Worm (Caenorhabditis elegans) whole organism, mixed stage, embryonic: ENCODE measurements around the gene ubc-9.
A peak's percentile ranks its signal among the peaks of the same experiment; 100 is the strongest.

Source experiments
- bed-3 ChIP-seq: fragments of 200-800 bp; sonication (Bioruptor generic); optimal IDR thresholded peaks from 3 replicates; lab custom pipeline; 2018; ENCODE audit warnings: mild to moderate bottlenecking, missing genetic modification characterization, moderate library complexity, missing compliant biosample characterization
- blmp-1 ChIP-seq: fragments of 150-350 bp; optimal IDR thresholded peaks from 2 replicates; lab custom pipeline; 2014; ENCODE audit warnings: missing biosample characterization, missing genetic modification characterization
- elt-3 ChIP-seq: fragments of 150-350 bp; optimal IDR thresholded peaks from 2 replicates; lab custom pipeline; 2014; ENCODE audit warnings: missing biosample characterization, missing genetic modification characterization
- ham-2 ChIP-seq: fragments of 200-800 bp; sonication (Bioruptor generic); optimal IDR thresholded peaks from 2 replicates; lab custom pipeline; 2018; ENCODE audit warnings: mild to moderate bottlenecking, missing genetic modification characterization, missing compliant biosample characterization
- hlh-1 ChIP-seq: fragments of 150-350 bp; optimal IDR thresholded peaks from 2 replicates; lab custom pipeline; 2014; ENCODE audit warnings: missing biosample characterization, missing genetic modification reagents, missing genetic modification characterization
- lin-13 ChIP-seq: fragments of 150-350 bp; optimal IDR thresholded peaks from 2 replicates; lab custom pipeline; 2014; ENCODE audit warnings: missing biosample characterization, missing genetic modification characterization
- lin-32 ChIP-seq: fragments of 200-800 bp; sonication (Bioruptor generic); optimal IDR thresholded peaks from 2 replicates; lab custom pipeline; 2018; ENCODE audit warnings: mild to moderate bottlenecking, missing genetic modification characterization, missing compliant biosample characterization
- mep-1 ChIP-seq: fragments of 150-350 bp; optimal IDR thresholded peaks from 2 replicates; lab custom pipeline; 2017; ENCODE audit warnings: missing biosample characterization, missing genetic modification reagents, missing genetic modification characterization, inconsistent platforms
- mls-2 ChIP-seq: sonication (generic microtip); optimal IDR thresholded peaks from 2 replicates; lab custom pipeline; 2016; ENCODE audit warnings: mild to moderate bottlenecking, missing genetic modification characterization, moderate library complexity, missing compliant biosample characterization
- nhr-12 ChIP-seq: fragments of 150-350 bp; optimal IDR thresholded peaks from 2 replicates; lab custom pipeline; 2014; ENCODE audit warnings: missing biosample characterization, missing genetic modification characterization
- nhr-2 ChIP-seq: fragments of 150-350 bp; optimal IDR thresholded peaks from 2 replicates; lab custom pipeline; 2014; ENCODE audit warnings: missing biosample characterization, missing genetic modification characterization
- nhr-237 ChIP-seq: fragments of 150-350 bp; optimal IDR thresholded peaks from 2 replicates; lab custom pipeline; 2014; ENCODE audit warnings: missing biosample characterization, missing genetic modification characterization
- nhr-28 ChIP-seq: fragments of 150-350 bp; optimal IDR thresholded peaks from 2 replicates; lab custom pipeline; 2014; ENCODE audit warnings: missing biosample characterization, missing genetic modification characterization
- snpc-4 ChIP-seq: fragments of 150-350 bp; optimal IDR thresholded peaks from 2 replicates; lab custom pipeline; 2014; ENCODE audit warnings: missing biosample characterization, missing genetic modification characterization
- sptf-1 ChIP-seq: sonication (generic microtip); optimal IDR thresholded peaks from 2 replicates; lab custom pipeline; 2017; ENCODE audit warnings: mild to moderate bottlenecking, missing genetic modification characterization, moderate library complexity, missing compliant biosample characterization
- unc-120 ChIP-seq: sonication (generic microtip); optimal IDR thresholded peaks from 2 replicates; lab custom pipeline; 2017; ENCODE audit warnings: missing genetic modification characterization, missing compliant biosample characterization; ENCODE audit not compliant: poor library complexity, severe bottlenecking
- zip-8 ChIP-seq: fragments of 150-350 bp; optimal IDR thresholded peaks from 2 replicates; lab custom pipeline; 2014; ENCODE audit warnings: missing biosample characterization, missing genetic modification characterization

Gene ubc-9

DNA sequence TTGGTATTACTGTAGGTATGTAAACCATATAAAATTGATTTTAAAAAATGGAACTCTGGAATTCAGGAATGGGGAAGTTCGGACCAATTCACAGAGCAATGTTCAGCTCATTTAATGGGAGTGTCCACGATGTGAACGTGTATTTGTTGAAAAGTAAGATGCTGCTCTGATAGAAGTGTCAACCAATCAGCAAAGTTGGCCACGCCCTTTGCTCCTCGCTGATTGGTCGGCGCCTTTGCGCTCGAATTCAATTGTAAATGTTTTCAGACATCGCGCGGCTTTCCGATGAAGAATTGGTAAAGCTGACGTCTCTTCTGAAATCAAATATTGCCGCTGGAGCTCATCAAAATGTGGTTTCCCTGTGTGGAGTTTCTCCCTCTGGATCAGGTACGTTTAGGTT, 32.3 kb downstream of the ubc-9 start:
- no peak for TF ChIP-seq unc-120 (tag; lab: Kevin White, UChicago)
- TF ChIP-seq mls-2, result no peak
- TF ChIP-seq mep-1 (tag; lab: Kevin White, UChicago), result no peak
- TF ChIP-seq lin-13 (tag; lab: Kevin White, UChicago), result no peak
- TF ChIP-seq lin-32, result no peak
- no peak for TF ChIP-seq hlh-1 (tag; lab: Kevin White, UChicago)
- TF ChIP-seq nhr-28, result no peak
- no peak for TF ChIP-seq sptf-1 (tag; lab: Kevin White, UChicago)

DNA sequence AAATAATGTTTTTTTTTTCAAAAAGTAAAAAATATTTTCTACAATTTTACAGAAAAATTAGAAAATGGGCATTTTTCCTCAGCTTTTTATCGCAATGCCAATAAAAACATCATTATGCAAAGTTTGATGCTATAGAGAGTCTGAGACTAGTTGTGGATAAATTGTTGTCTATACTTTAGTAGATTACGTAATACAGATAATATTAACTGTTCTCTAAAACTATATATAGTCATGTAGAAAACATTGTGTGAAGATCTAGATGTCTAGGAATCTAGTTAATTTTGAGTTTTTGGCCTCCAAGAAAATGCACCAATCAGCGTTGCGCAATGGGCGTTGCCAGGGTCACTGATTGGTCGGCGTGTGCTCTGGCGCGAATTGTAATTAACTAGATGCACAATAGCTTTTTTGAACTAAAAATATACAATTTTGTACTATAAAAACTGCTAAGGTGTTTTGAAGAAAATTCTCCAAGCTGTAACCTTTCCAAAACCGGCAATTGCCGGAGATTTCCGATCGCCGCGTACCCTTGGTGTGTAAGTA, 35.5 kb downstream of the ubc-9 start:
- TF ChIP-seq nhr-237 (tag; lab: Kevin White, UChicago) (no peak), zip-8 (tag; lab: Kevin White, UChicago) (peak; percentile 52), nhr-12 (no peak)

DNA sequence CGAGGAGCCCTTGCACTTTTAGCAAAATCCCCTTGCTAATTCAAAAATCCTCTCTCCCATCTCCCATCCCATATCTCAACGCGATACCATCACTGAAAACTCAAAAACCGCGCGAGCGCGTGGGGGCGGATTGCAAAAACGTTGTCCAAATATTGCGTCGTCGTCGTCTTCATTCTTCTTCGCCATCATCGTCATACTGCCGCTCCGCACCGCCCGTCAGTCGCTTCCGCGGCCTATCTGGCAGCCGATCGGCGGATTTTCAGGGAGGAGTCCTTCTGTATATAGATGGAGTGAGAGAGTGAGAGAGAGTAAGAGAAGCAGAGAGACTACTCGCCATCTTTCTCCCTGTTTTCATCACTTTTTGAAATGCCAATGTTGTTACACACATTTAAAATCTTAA, 36.1 kb downstream of the ubc-9 start:
- TF ChIP-seq ham-2 (GFP tag; lab: Kevin White, UChicago) (peak; percentile 29), elt-3 (no peak), nhr-2 (tag; lab: Kevin White, UChicago) (no peak)
- TF ChIP-seq, all 35 proteins: peak for 1

DNA sequence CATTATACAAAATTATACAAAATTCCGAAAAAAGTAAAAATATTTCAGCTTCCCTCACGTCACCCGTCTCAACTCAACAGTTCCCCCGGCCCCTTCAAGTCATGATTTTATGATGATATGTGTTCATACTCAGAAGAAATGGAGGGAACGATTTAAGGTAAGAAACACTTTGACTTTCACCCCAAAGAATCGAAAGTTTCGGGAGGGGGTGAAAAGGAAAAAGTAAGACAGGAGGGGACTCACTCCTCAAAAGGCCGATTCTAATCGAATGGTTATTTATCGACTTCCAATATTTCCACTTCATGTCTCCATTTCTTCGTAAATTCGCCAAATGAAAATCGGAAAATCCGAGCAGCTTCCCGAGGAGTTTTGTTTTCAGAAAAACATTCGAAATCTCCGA, 37.4 kb downstream of the ubc-9 start, which contains the start of gene bus-4:
Gene bus-4, plus strand, starts transcription at position 49 of the 400 bp plus-strand sequence.
- peak; percentile 11 for TF ChIP-seq blmp-1
- TF ChIP-seq nhr-12, result no peak
- TF ChIP-seq bed-3 (GFP tag; lab: Kevin White, UChicago), result no peak
- TF ChIP-seq nhr-2 (tag; lab: Kevin White, UChicago), result no peak
- no peak for TF ChIP-seq nhr-237 (tag; lab: Kevin White, UChicago)

DNA sequence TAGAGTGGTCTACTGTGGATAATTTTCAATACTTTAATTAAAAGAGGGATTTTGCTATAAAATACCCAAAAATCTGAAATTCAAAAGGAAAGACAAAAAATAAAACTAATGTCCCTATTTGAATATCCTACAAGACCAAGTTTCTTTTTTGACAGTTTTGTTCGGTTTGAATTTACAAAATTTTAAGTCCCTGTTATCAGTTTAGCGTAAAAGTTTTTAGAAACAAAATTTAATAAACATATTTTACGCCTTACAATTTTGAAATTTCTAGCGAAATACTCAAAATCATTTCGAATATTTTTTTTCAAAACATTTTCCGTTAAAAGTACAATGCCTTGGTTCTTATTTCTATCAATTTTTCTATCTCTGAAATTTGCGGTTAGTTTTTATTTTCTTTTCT, 41.6 kb downstream of the ubc-9 start, which contains the start of gene spe-51:
Gene spe-51, plus strand, starts transcription at position 301 of the 400 bp plus-strand sequence.
- no peak for TF ChIP-seq snpc-4
